Worm (Caenorhabditis elegans) whole organism, young adult: ENCODE results near the gene srh-41.
"Not testable (repeated sequence)": the region's sequence is repeated elsewhere in the genome, so short reads cannot be mapped to it uniquely, and the experiment has no call there.

Experiments
- C06A6.2 ChIP-seq: fragments of 200-800 bp; sonication (Bioruptor generic); conservative IDR thresholded peaks from 2 replicates; pipeline ENCODE4 v1.3.6; 2022; ENCODE audit warnings: missing genetic modification characterization, missing compliant biosample characterization
- D2030.7 ChIP-seq: fragments of 200-800 bp; sonication (Bioruptor generic); IDR thresholded peaks from 2 replicates; pipeline ENCODE4 v1.3.6; 2022; ENCODE audit warnings: missing genetic modification reagents, missing genetic modification characterization, missing compliant biosample characterization
- F33H1.4 ChIP-seq: fragments of 200-800 bp; sonication (Bioruptor generic); IDR thresholded peaks from 2 replicates; pipeline ENCODE4 v1.3.6; 2022; ENCODE audit warnings: missing genetic modification reagents, missing genetic modification characterization, missing compliant biosample characterization
- F49E8.2 ChIP-seq: sonication (generic microtip); optimal IDR thresholded peaks from 3 replicates; lab custom pipeline; 2017; ENCODE audit warnings: missing genetic modification characterization, mild to moderate bottlenecking, missing compliant biosample characterization, antibody characterized with exemption, moderate library complexity; ENCODE audit not compliant: insufficient read depth
- K11D2.4 ChIP-seq: fragments of 200-800 bp; sonication (Bioruptor generic); IDR thresholded peaks from 2 replicates; pipeline ENCODE4 v1.3.6; 2022; ENCODE audit warnings: missing genetic modification reagents, missing genetic modification characterization, missing compliant biosample characterization
- K12H6.12 ChIP-seq: fragments of 200-800 bp; sonication (Bioruptor generic); optimal IDR thresholded peaks from 2 replicates; lab custom pipeline; 2018; ENCODE audit warnings: mild to moderate bottlenecking, missing genetic modification characterization, missing compliant biosample characterization
- T07F8.4 ChIP-seq: sonication (generic microtip); optimal IDR thresholded peaks from 2 replicates; lab custom pipeline; 2016; ENCODE audit warnings: mild to moderate bottlenecking, missing genetic modification characterization, moderate library complexity, missing compliant biosample characterization
- ama-1 ChIP-seq, 3 experiments: fragments of 150-350 bp in 1 of 3; sonication (generic microtip) in 2 of 3; optimal IDR thresholded peaks; 2 replicates each; lab custom pipeline; 2014 to 2018; ENCODE audit warnings: missing biosample characterization in 2 of 3, missing genetic modification characterization in 2 of 3, missing genetic modification reagents in 2 of 3
- aptf-2 ChIP-seq: fragments of 200-800 bp; sonication (Bioruptor generic); conservative IDR thresholded peaks from 2 replicates; pipeline ENCODE4 v1.3.6; 2022; ENCODE audit warnings: missing genetic modification reagents, missing genetic modification characterization, missing compliant biosample characterization
- attf-6 ChIP-seq: fragments of 200-800 bp; sonication (Bioruptor generic); IDR thresholded peaks from 2 replicates; pipeline ENCODE4 v1.3.6; 2022; ENCODE audit warnings: missing genetic modification reagents, missing genetic modification characterization, missing compliant biosample characterization
- cebp-1 ChIP-seq, 2 experiments: fragments of 200-800 bp in 1 of 2; sonication (Bioruptor generic) in 1 of 2; sonication (generic microtip) in 1 of 2; IDR thresholded peaks in 1 of 2; optimal IDR thresholded peaks in 1 of 2; 2 replicates each; pipeline versions ENCODE4 v1.3.6 to Lab custom; 2017 to 2022; ENCODE audit warnings: missing compliant biosample characterization in 2 of 2, missing genetic modification characterization in 2 of 2, mild to moderate bottlenecking in 1 of 2, missing genetic modification reagents in 1 of 2, moderate library complexity in 1 of 2
- cebp-2 ChIP-seq: fragments of 200-800 bp; sonication (Bioruptor generic); IDR thresholded peaks from 2 replicates; pipeline ENCODE4 v1.3.6; 2022; ENCODE audit warnings: missing genetic modification characterization, missing compliant biosample characterization
- ceh-91 ChIP-seq: fragments of 200-800 bp; sonication (Bioruptor generic); IDR thresholded peaks from 2 replicates; pipeline ENCODE4 v1.3.6; 2022; ENCODE audit warnings: missing genetic modification reagents, missing genetic modification characterization, missing compliant biosample characterization
- dox-1 ChIP-seq: fragments of 200-800 bp; sonication (Bioruptor generic); IDR thresholded peaks from 2 replicates; pipeline ENCODE4 v1.3.6; 2022; ENCODE audit warnings: missing genetic modification reagents, missing genetic modification characterization, missing compliant biosample characterization
- efl-1 ChIP-seq: fragments of 150-350 bp; optimal IDR thresholded peaks from 2 replicates; lab custom pipeline; 2014; ENCODE audit warnings: missing biosample characterization, missing genetic modification reagents, missing genetic modification characterization
- fkh-3 ChIP-seq: sonication (generic microtip); optimal IDR thresholded peaks from 2 replicates; lab custom pipeline; 2016; ENCODE audit warnings: mild to moderate bottlenecking, missing genetic modification characterization, missing compliant biosample characterization
- him-1 ChIP-seq: sonication (generic microtip); optimal IDR thresholded peaks from 2 replicates; lab custom pipeline; 2016; ENCODE audit warnings: missing genotype, missing genetic modification reagents, missing genetic modification characterization, missing compliant biosample characterization
- hmg-20 ChIP-seq: fragments of 200-800 bp; sonication (Bioruptor generic); IDR thresholded peaks from 2 replicates; pipeline ENCODE4 v1.3.6; 2022; ENCODE audit warnings: missing genetic modification reagents, missing genetic modification characterization, missing compliant biosample characterization
- lin-54 ChIP-seq: fragments of 200-800 bp; sonication (Bioruptor generic); optimal IDR thresholded peaks from 2 replicates; lab custom pipeline; 2018; ENCODE audit warnings: mild to moderate bottlenecking, missing genetic modification characterization, missing compliant biosample characterization
- lsl-1 ChIP-seq: fragments of 200-800 bp; sonication (Bioruptor generic); optimal IDR thresholded peaks from 2 replicates; lab custom pipeline; 2018; ENCODE audit warnings: mild to moderate bottlenecking, missing genetic modification characterization, moderate library complexity, missing compliant biosample characterization
- madf-3 ChIP-seq: fragments of 200-800 bp; sonication (Bioruptor generic); IDR thresholded peaks from 2 replicates; pipeline ENCODE4 v1.3.6; 2022; ENCODE audit warnings: missing genetic modification reagents, missing genetic modification characterization, missing compliant biosample characterization
- madf-6 ChIP-seq: fragments of 200-800 bp; sonication (Bioruptor generic); IDR thresholded peaks from 2 replicates; pipeline ENCODE4 v1.3.6; 2022; ENCODE audit warnings: missing genetic modification reagents, missing genetic modification characterization, missing compliant biosample characterization
- madf-8 ChIP-seq: fragments of 200-800 bp; sonication (Bioruptor generic); conservative IDR thresholded peaks from 2 replicates; pipeline ENCODE4 v1.3.6; 2022; ENCODE audit warnings: missing genetic modification reagents, missing genetic modification characterization, missing compliant biosample characterization
- mcd-1 ChIP-seq: fragments of 200-800 bp; sonication (Bioruptor generic); IDR thresholded peaks from 2 replicates; pipeline ENCODE4 v1.3.6; 2022; ENCODE audit warnings: missing genetic modification reagents, missing genetic modification characterization, missing compliant biosample characterization
- nfya-2 ChIP-seq: fragments of 200-800 bp; sonication (Bioruptor generic); IDR thresholded peaks from 2 replicates; pipeline ENCODE4 v1.3.6; 2022; ENCODE audit warnings: missing genetic modification reagents, missing genetic modification characterization, missing compliant biosample characterization
- nhr-80 ChIP-seq: sonication (generic microtip); optimal IDR thresholded peaks from 2 replicates; lab custom pipeline; 2016; ENCODE audit warnings: missing genetic modification characterization, missing compliant biosample characterization
- pha-4 ChIP-seq: fragments of 150-350 bp; sonication (generic microtip); optimal IDR thresholded peaks from 2 replicates; lab custom pipeline; 2014; ENCODE audit warnings: missing biosample characterization, missing genetic modification reagents, missing genetic modification characterization
- rec-8 ChIP-seq, 2 experiments: sonication (generic microtip); optimal IDR thresholded peaks; 2 replicates each; lab custom pipeline; 2016; ENCODE audit warnings: mild to moderate bottlenecking in 2 of 2, missing genetic modification characterization in 2 of 2, missing genetic modification reagents in 2 of 2, missing genotype in 2 of 2, missing biosample characterization in 1 of 2, missing compliant biosample characterization in 1 of 2, moderate library complexity in 1 of 2
- sea-2 ChIP-seq: fragments of 200-800 bp; sonication (Bioruptor generic); IDR thresholded peaks from 2 replicates; pipeline ENCODE4 v1.3.6; 2022; ENCODE audit warnings: missing genetic modification characterization, missing compliant biosample characterization
- snpc-3.4 ChIP-seq: sonication (generic microtip); optimal IDR thresholded peaks from 2 replicates; lab custom pipeline; 2017; ENCODE audit warnings: missing genetic modification characterization, mild to moderate bottlenecking, missing compliant biosample characterization, antibody characterized with exemption, moderate library complexity, missing genotype, missing genetic modification reagents
- tbp1 ChIP-seq: fragments of 200-800 bp; sonication (Bioruptor generic); optimal IDR thresholded peaks from 2 replicates; lab custom pipeline; 2018; ENCODE audit warnings: mild to moderate bottlenecking, missing genetic modification characterization, missing compliant biosample characterization
- tbx-9 ChIP-seq: sonication (generic microtip); optimal IDR thresholded peaks from 2 replicates; lab custom pipeline; 2016; ENCODE audit warnings: borderline replicate concordance, missing genetic modification characterization, inconsistent platforms, missing compliant biosample characterization
- unc-130 ChIP-seq: sonication (generic microtip); optimal IDR thresholded peaks from 2 replicates; lab custom pipeline; 2016; ENCODE audit warnings: missing genetic modification reagents, missing genetic modification characterization, missing compliant biosample characterization
- xnd-1 ChIP-seq: sonication (generic microtip); optimal IDR thresholded peaks from 2 replicates; lab custom pipeline; 2016; ENCODE audit warnings: missing genotype, missing genetic modification reagents, missing genetic modification characterization, missing compliant biosample characterization
- zfh-2 ChIP-seq: fragments of 200-800 bp; sonication (Bioruptor generic); conservative IDR thresholded peaks from 2 replicates; pipeline ENCODE4 v1.3.6; 2022; ENCODE audit warnings: missing genetic modification reagents, missing genetic modification characterization, missing compliant biosample characterization
- ztf-18 ChIP-seq: sonication (generic microtip); optimal IDR thresholded peaks from 2 replicates; lab custom pipeline; 2016; ENCODE audit warnings: missing genotype, mild to moderate bottlenecking, missing genetic modification characterization, missing compliant biosample characterization

The srh-41 gene

ce11 chrII:14312182-14312581 is 25.0 kb upstream of the srh-41 start:
- TF ChIP-seq tbx-9 (tag; lab: Kevin White, UChicago) (no peak), F33H1.4 (peak; percentile 93), madf-6 (GFP tag; lab: Robert Waterston, UW) (peak; percentile 94), C06A6.2 (GFP tag; lab: Robert Waterston, UW) (no peak), D2030.7 (peak; percentile 65; the same call in 1 of the 2 replicates), snpc-3.4 (tag; lab: Kevin White, UChicago) (peak; percentile 34), ceh-91 (GFP tag; lab: Robert Waterston, UW) (peak; percentile 66), sea-2 (GFP tag; lab: Robert Waterston, UW) (no peak), madf-8 (GFP tag; lab: Robert Waterston, UW) (peak; percentile 81), xnd-1 (tag; lab: Kevin White, UChicago) (peak; percentile 78), efl-1 (GFP tag; lab: Kevin White, UChicago) (peak; percentile 55), F49E8.2 (peak; percentile 50), lin-54 (GFP tag; lab: Kevin White, UChicago) (peak; percentile 38), lsl-1 (GFP tag; lab: Kevin White, UChicago) (peak; percentile 95), tbp1 (peak; percentile 9), cebp-2 (GFP tag; lab: Robert Waterston, UW) (no peak)

ce11 chrII:14311537-14311936 is 24.4 kb upstream of the srh-41 start:
- no peak for TF ChIP-seq madf-3 (GFP tag; lab: Robert Waterston, UW)

ce11 chrII:14310729-14311388 is 23.7 kb upstream of the srh-41 start, which contains the start of gene ctl-3:
Gene ctl-3, minus strand, starts transcription at chrII:14310779.
- TF ChIP-seq T07F8.4 (tag; lab: Kevin White, UChicago): no peak
- TF ChIP-seq lsl-1 (GFP tag; lab: Kevin White, UChicago): peak; percentile 88
- TF ChIP-seq aptf-2 (GFP tag; lab: Robert Waterston, UW): no peak
- peak; percentile 53; the same call in 1 of the 2 replicates for TF ChIP-seq F33H1.4
- TF ChIP-seq cebp-1 (GFP tag; IDR thresholded peaks at IDR 0.05; lab: Robert Waterston, UW): no peak
- no peak for TF ChIP-seq cebp-1 (tag; optimal IDR thresholded peaks at IDR 0.05; lab: Kevin White, UChicago)

ce11 chrII:14306160-14306559 is 19.0 kb upstream of the srh-41 start, which contains the start of gene ctl-1:
Gene ctl-1, minus strand, starts transcription at chrII:14306260.
- TF ChIP-seq ztf-18 (tag; lab: Kevin White, UChicago); K12H6.12; pha-4 (tag; lab: Kevin White, UChicago): not testable (repeated sequence)

- TF ChIP-seq attf-6 (GFP tag; lab: Robert Waterston, UW); ama-1 (optimal IDR thresholded peaks at IDR 0.05; lab: Kevin White, UChicago); ama-1 (GFP tag; optimal IDR thresholded peaks at IDR 0.05; lab: Kevin White, UChicago); dox-1: not testable (repeated sequence)
These were observed 14.8 kb upstream of the srh-41 start, which contains the start of gene ctl-2 for ce11 chrII:14301927-14302326. Gene ctl-2, minus strand, starts transcription at chrII:14302027.

ce11 chrII:14299254-14299759 is 12.1 kb upstream of the srh-41 start:
- TF ChIP-seq cebp-2 (GFP tag; lab: Robert Waterston, UW) (no peak), rec-8 (tag; optimal IDR thresholded peaks at IDR 0.05; lab: Kevin White, UChicago) (no peak), him-1 (no peak), mcd-1 (GFP tag; lab: Robert Waterston, UW) (0 out of 2 replicates have a peak, but pooled peaks have one; percentile 8), nfya-2 (GFP tag; lab: Robert Waterston, UW) (no peak), K11D2.4 (GFP tag; lab: Robert Waterston, UW) (no peak), unc-130 (GFP tag; lab: Kevin White, UChicago) (no peak), cebp-1 (GFP tag; IDR thresholded peaks at IDR 0.05; lab: Robert Waterston, UW) (no peak), cebp-1 (tag; optimal IDR thresholded peaks at IDR 0.05; lab: Kevin White, UChicago) (peak; percentile 9), hmg-20 (GFP tag; lab: Robert Waterston, UW) (no peak), nhr-80 (no peak), fkh-3 (tag; lab: Kevin White, UChicago) (no peak), zfh-2 (peak; percentile 36; the same call in 1 of the 2 replicates)
